Worm (Caenorhabditis elegans): Measurements from ENCODE around the gene rbd-1.

ce11 chrIV:12754170-12754569 lies 29.4 kb downstream of the rbd-1 start:
- TF ChIP-seq skn-1 (tag; optimal IDR thresholded peaks at IDR 0.05) (no peak), egl-27 (tag; optimal IDR thresholded peaks at IDR 0.05) (no peak), pha-4 (tag; optimal IDR thresholded peaks at IDR 0.05) (no peak), ztf-11 (tag; optimal IDR thresholded peaks at IDR 0.05) (no peak), aly-2 (tag; optimal IDR thresholded peaks at IDR 0.05) (no peak), elt-1 (tag; optimal IDR thresholded peaks at IDR 0.05) (no peak), fkh-10 (GFP tag; optimal IDR thresholded peaks at IDR 0.05) (no peak), zag-1 (tag; optimal IDR thresholded peaks at IDR 0.05) (no peak), egl-5 (tag; optimal IDR thresholded peaks at IDR 0.05) (no peak), mdl-1 (tag; optimal IDR thresholded peaks at IDR 0.05) (no peak), ama-1 (optimal IDR thresholded peaks at IDR 0.05) (no peak), nhr-77 (tag; optimal IDR thresholded peaks at IDR 0.05) (no peak), fos-1 (tag; optimal IDR thresholded peaks at IDR 0.05) (no peak), pqm-1 (tag; optimal IDR thresholded peaks at IDR 0.05) (no peak)
